Worm (Caenorhabditis elegans): ENCODE measurements around the gene F10C1.8.
"Not testable (repeated sequence)": the region's sequence is repeated elsewhere in the genome, so short reads cannot be mapped to it uniquely, and the experiment has no call there.

F10C1.8 gene

DNA sequence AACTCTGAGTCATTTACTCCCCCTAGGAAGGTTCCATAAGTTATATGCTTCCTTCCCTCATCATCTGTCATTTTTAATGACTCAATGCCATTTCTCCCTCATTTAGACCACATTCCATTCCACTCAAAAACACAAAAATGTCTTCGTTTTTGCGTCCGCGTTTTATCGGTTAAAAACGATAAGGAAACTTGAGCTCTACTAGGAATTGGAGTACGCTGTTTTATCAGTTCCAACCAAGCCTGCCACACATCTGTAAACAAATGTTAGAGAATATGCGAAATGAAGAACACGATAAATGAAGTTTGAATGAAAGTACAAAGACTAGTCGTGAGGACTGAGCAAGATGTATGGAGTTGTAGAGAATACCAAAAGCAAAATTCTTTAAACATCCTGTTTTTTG lies 5.9 kb upstream of the F10C1.8 start:
- TF ChIP-seq nhr-71 (tag; optimal IDR thresholded peaks at IDR 0.05) (peak; percentile 4), swsn-7 (tag; optimal IDR thresholded peaks at IDR 0.05) (no peak), lin-14 (GFP tag; optimal IDR thresholded peaks at IDR 0.05) (peak; percentile 24), ceh-8 (GFP tag; optimal IDR thresholded peaks at IDR 0.05) (no peak), fkh-10 (GFP tag; optimal IDR thresholded peaks at IDR 0.05) (no peak), lin-35 (GFP tag; optimal IDR thresholded peaks at IDR 0.05) (peak in 1 of 2 experiments; percentile 12), isw-1 (GFP tag; IDR thresholded peaks at IDR 0.05) (no peak), nhr-20 (tag; optimal IDR thresholded peaks at IDR 0.05) (peak; percentile 3), nhr-28 (tag; optimal IDR thresholded peaks at IDR 0.05) (no peak), mep-1 (tag; optimal IDR thresholded peaks at IDR 0.05) (no peak), tbx-2 (tag; optimal IDR thresholded peaks at IDR 0.05) (no peak), elt-2 (tag; optimal IDR thresholded peaks at IDR 0.05) (peak; percentile 99), tlp-1 (tag; optimal IDR thresholded peaks at IDR 0.05) (peak; percentile 65), jun-1 (tag; optimal IDR thresholded peaks at IDR 0.05) (peak; percentile 47), elt-3 (tag; optimal IDR thresholded peaks at IDR 0.05) (no peak), ets-5 (GFP tag; IDR thresholded peaks at IDR 0.05) (no peak), pqm-1 (tag; optimal IDR thresholded peaks at IDR 0.05) (peak; percentile 90), nhr-237 (tag; optimal IDR thresholded peaks at IDR 0.05) (no peak)

DNA sequence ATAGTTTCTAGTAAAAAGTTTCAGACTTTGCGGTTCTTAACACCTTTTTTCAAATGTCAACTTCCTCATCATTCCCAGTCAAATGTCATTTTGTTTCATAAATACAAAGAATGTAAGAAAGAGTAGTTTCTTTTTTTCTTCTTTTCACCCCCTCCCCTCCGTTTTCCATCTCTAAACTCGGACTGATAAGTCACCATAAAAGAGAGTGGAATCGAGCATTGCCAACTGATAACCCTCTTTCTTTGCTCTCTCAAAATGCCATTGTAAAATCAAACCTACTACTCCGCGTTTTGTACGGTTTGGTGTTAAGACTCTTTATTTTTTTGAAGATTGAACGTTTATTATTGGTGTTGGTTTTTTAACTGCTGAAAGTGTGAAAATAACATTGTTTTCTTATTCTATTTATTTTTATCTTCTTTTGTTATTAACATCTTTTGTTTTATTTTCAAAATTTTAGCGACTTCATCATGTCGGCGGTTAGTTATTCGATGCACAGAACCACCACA lies 4.5 kb upstream of the F10C1.8 start, which contains the start of gene ifb-2:
TSS of gene ifb-2 (plus strand) at position 456 of the 506 bp plus-strand sequence.
- no peak for TF ChIP-seq nhr-12 (tag; optimal IDR thresholded peaks at IDR 0.05)
- TF ChIP-seq rnt-1 (tag; optimal IDR thresholded peaks at IDR 0.05): no peak
- no peak for TF ChIP-seq aha-1 (tag; optimal IDR thresholded peaks at IDR 0.05)
- TF ChIP-seq mab-9 (GFP tag; IDR thresholded peaks at IDR 0.05): no peak
- no peak for TF ChIP-seq lin-14 (GFP tag; optimal IDR thresholded peaks at IDR 0.05)
- no peak for TF ChIP-seq elt-3 (tag; optimal IDR thresholded peaks at IDR 0.05)
- TF ChIP-seq nhr-11 (tag; optimal IDR thresholded peaks at IDR 0.05): no peak
- peak; percentile 90 for TF ChIP-seq elt-2 (tag; optimal IDR thresholded peaks at IDR 0.05)
- no peak for TF ChIP-seq hlh-17 (GFP tag; optimal IDR thresholded peaks at IDR 0.05; ENCODE audit: borderline replicate concordance)
- TF ChIP-seq ceh-8 (GFP tag; optimal IDR thresholded peaks at IDR 0.05): no peak
- TF ChIP-seq lin-35 (GFP tag; optimal IDR thresholded peaks at IDR 0.05): peak in 1 of 2 experiments; percentile 15
- no peak for TF ChIP-seq tbx-2 (tag; optimal IDR thresholded peaks at IDR 0.05)
- no peak for TF ChIP-seq nhr-76 (tag; optimal IDR thresholded peaks at IDR 0.05)
- no peak for TF ChIP-seq ceh-88 (GFP tag; IDR thresholded peaks at IDR 0.05)

DNA sequence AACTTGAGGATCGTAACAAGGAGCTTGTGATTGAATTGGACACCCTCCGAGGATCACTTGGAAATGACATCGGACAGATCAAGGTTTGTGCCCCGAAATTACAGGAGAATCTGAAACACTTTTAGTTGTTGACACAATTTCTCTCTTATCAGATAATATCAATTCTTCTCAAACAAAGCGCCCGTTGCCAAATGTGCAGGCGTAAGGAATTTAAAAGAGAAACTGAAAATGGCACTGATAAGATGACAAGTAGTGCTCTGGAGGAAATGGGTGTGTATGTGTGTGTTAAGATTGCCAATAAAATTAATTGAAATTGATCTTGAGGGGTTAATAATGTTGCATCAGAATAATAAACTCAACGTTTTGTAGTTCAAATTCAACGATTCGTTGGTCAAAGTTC lies 2.9 kb upstream of the F10C1.8 start:
- TF ChIP-seq elt-2 (tag; optimal IDR thresholded peaks at IDR 0.05) (peak; percentile 90), pqm-1 (tag; optimal IDR thresholded peaks at IDR 0.05) (peak; percentile 35), lin-14 (GFP tag; optimal IDR thresholded peaks at IDR 0.05) (peak; percentile 13), fkh-10 (GFP tag; optimal IDR thresholded peaks at IDR 0.05) (no peak), ces-1 (GFP tag; optimal IDR thresholded peaks at IDR 0.05) (no peak), lin-35 (GFP tag; optimal IDR thresholded peaks at IDR 0.05) (peak in 1 of 2 experiments; percentile 33), efl-1 (optimal IDR thresholded peaks at IDR 0.05) (no peak), efl-1 (GFP tag; optimal IDR thresholded peaks at IDR 0.05 in 1 of 2) (peak in 1 of 2 experiments; percentile 79)

ce11 chrII:5757656-5758055 lies 3.4 kb downstream of the F10C1.8 start, which contains the start of the genes F10C1.3 and F10C1.23:
F10C1.3 (minus strand) TSS chrII:5757756.
F10C1.23 (plus strand) TSS chrII:5758040.
- not testable (repeated sequence) for TF ChIP-seq vab-15 (tag; optimal IDR thresholded peaks at IDR 0.05); ceh-90 (tag; optimal IDR thresholded peaks at IDR 0.05); ets-5 (GFP tag; IDR thresholded peaks at IDR 0.05)

DNA sequence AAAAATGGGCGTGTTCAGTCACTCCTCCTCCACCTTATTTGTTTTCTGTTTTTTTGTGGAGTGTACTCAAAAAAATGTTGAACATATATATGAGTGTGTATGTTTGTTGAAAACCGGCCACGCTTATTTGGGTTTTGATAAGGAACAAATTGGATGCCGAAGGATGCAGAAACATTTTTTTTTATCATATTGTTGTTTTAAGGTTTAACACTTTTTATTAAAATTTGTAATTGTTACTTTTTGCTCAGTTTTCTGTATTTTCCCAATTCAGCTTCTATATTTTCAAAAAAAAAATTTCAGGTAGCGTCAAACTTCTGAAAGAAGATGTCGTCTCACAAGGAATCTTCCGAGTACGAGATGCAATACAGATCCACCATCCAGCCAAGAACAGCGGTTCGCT lies 11.1 kb downstream of the F10C1.8 start, which contains the start of gene ifb-1:
TSS of gene ifb-1 (plus strand) at position 301 of the 400 bp plus-strand sequence.
- TF ChIP-seq sup-37 (GFP tag; optimal IDR thresholded peaks at IDR 0.05): no peak
- no peak for TF ChIP-seq blmp-1 (tag; optimal IDR thresholded peaks at IDR 0.05)
- no peak for TF ChIP-seq nhr-85 (tag)
- TF ChIP-seq nhr-84 (tag; optimal IDR thresholded peaks at IDR 0.05): no peak
- TF ChIP-seq alr-1 (tag; optimal IDR thresholded peaks at IDR 0.05; ENCODE audit: borderline replicate concordance): no peak
- no peak for TF ChIP-seq lin-35 (GFP tag; optimal IDR thresholded peaks at IDR 0.05)
- TF ChIP-seq pqm-1 (tag; optimal IDR thresholded peaks at IDR 0.05): no peak
- TF ChIP-seq vab-15 (tag; optimal IDR thresholded peaks at IDR 0.05): no peak
- no peak for TF ChIP-seq snpc-4 (tag; optimal IDR thresholded peaks at IDR 0.05)
- TF ChIP-seq unc-62 (GFP tag; optimal IDR thresholded peaks at IDR 0.05): no peak
- TF ChIP-seq mef-2 (tag; optimal IDR thresholded peaks at IDR 0.05): no peak
- no peak for TF ChIP-seq ceh-63 (GFP tag; optimal IDR thresholded peaks at IDR 0.05)
- TF ChIP-seq unc-30 (tag; optimal IDR thresholded peaks at IDR 0.05): no peak
- no peak for TF ChIP-seq hlh-4 (tag; optimal IDR thresholded peaks at IDR 0.05)

All from whole organism, L1 larva.